Worm (Caenorhabditis elegans): ENCODE data around the gene T27F7.12.

ce11 chrII:5016977-5017585 is 27.2 kb downstream of the T27F7.12 start:
- TF ChIP-seq W03F9.2 (tag; optimal IDR thresholded peaks at IDR 0.05): peak; percentile 45
- peak; percentile 12 for TF ChIP-seq him-1 (tag; optimal IDR thresholded peaks at IDR 0.05)

Measured in whole organism, L4/young adult.